Worm (Caenorhabditis elegans) whole organism, L3 larva: ENCODE data around the gene fbxa-52.
"Not testable (repeated sequence)": the region's sequence is repeated elsewhere in the genome, so short reads cannot be mapped to it uniquely, and the experiment has no call there.

Source experiments
- R02D3.7 ChIP-seq: fragments of 150-350 bp; optimal IDR thresholded peaks from 2 replicates; lab custom pipeline; 2014; ENCODE audit warnings: missing biosample characterization, missing genetic modification characterization
- ZK546.5 ChIP-seq: sonication (generic microtip); optimal IDR thresholded peaks from 2 replicates; lab custom pipeline; 2017; ENCODE audit warnings: missing biosample characterization, missing genetic modification characterization
- aly-2 ChIP-seq: fragments of 150-350 bp; optimal IDR thresholded peaks from 2 replicates; lab custom pipeline; 2014; ENCODE audit warnings: missing biosample characterization, missing genetic modification characterization
- ceh-16 ChIP-seq: sonication (generic microtip); optimal IDR thresholded peaks from 2 replicates; lab custom pipeline; 2017; ENCODE audit warnings: missing biosample characterization, missing genetic modification characterization
- ceh-28 ChIP-seq: fragments of 150-350 bp; optimal IDR thresholded peaks from 2 replicates; lab custom pipeline; 2014; ENCODE audit warnings: missing biosample characterization, missing genetic modification reagents, missing genetic modification characterization
- ceh-82 ChIP-seq: fragments of 150-350 bp; optimal IDR thresholded peaks from 2 replicates; lab custom pipeline; 2014; ENCODE audit warnings: missing biosample characterization, missing genetic modification characterization
- daf-12 ChIP-seq: fragments of 150-350 bp; optimal IDR thresholded peaks from 2 replicates; lab custom pipeline; 2014; ENCODE audit warnings: missing biosample characterization, missing genetic modification reagents, missing genetic modification characterization
- egl-5 ChIP-seq: fragments of 150-350 bp; optimal IDR thresholded peaks from 2 replicates; lab custom pipeline; 2017; ENCODE audit warnings: missing biosample characterization, missing genetic modification reagents, missing genetic modification characterization, inconsistent platforms
- elt-1 ChIP-seq: fragments of 150-350 bp; optimal IDR thresholded peaks from 2 replicates; lab custom pipeline; 2014; ENCODE audit warnings: missing biosample characterization, missing genetic modification characterization
- elt-2 ChIP-seq: sonication (generic microtip); optimal IDR thresholded peaks from 2 replicates; lab custom pipeline; 2016; ENCODE audit warnings: missing genetic modification reagents, mild to moderate bottlenecking, missing genetic modification characterization, missing compliant biosample characterization
- elt-3 ChIP-seq, 3 experiments: fragments of 150-350 bp in 1 of 3; sonication (generic microtip) in 2 of 3; optimal IDR thresholded peaks; 2 replicates in 2 of 3; 4 replicates in 1 of 3; lab custom pipeline; 2014 to 2017; ENCODE audit warnings: missing biosample characterization in 3 of 3, missing genetic modification characterization in 3 of 3
- fkh-10 ChIP-seq: sonication (generic microtip); optimal IDR thresholded peaks from 2 replicates; lab custom pipeline; 2017; ENCODE audit warnings: missing biosample characterization, missing genetic modification reagents, missing genetic modification characterization
- fkh-2 ChIP-seq: fragments of 150-350 bp; optimal IDR thresholded peaks from 2 replicates; lab custom pipeline; 2014; ENCODE audit warnings: missing biosample characterization, missing genetic modification reagents, missing genetic modification characterization
- fos-1 ChIP-seq: fragments of 150-350 bp; optimal IDR thresholded peaks from 2 replicates; lab custom pipeline; 2014; ENCODE audit warnings: missing biosample characterization, missing genetic modification characterization
- hmg-11 ChIP-seq: sonication (generic microtip); optimal IDR thresholded peaks from 2 replicates; lab custom pipeline; 2016; ENCODE audit warnings: missing genetic modification characterization, missing compliant biosample characterization
- jun-1 ChIP-seq: fragments of 150-350 bp; optimal IDR thresholded peaks from 2 replicates; lab custom pipeline; 2014; ENCODE audit warnings: missing biosample characterization, missing genetic modification reagents, missing genetic modification characterization
- lsy-12 ChIP-seq: sonication (generic microtip); optimal IDR thresholded peaks from 2 replicates; lab custom pipeline; 2016; ENCODE audit warnings: mild to moderate bottlenecking, missing genetic modification characterization, missing compliant biosample characterization
- mdl-1 ChIP-seq: fragments of 150-350 bp; optimal IDR thresholded peaks from 2 replicates; lab custom pipeline; 2014; ENCODE audit warnings: missing biosample characterization, missing genetic modification characterization
- mml-1 ChIP-seq: fragments of 150-350 bp; sonication (generic microtip); optimal IDR thresholded peaks from 3 replicates; lab custom pipeline; 2014; ENCODE audit warnings: missing biosample characterization, missing genetic modification characterization
- nhr-11 ChIP-seq: fragments of 150-350 bp; optimal IDR thresholded peaks from 2 replicates; lab custom pipeline; 2014; ENCODE audit warnings: missing biosample characterization, missing genetic modification characterization
- nhr-237 ChIP-seq: fragments of 150-350 bp; optimal IDR thresholded peaks from 2 replicates; lab custom pipeline; 2014; ENCODE audit warnings: missing biosample characterization, missing genetic modification characterization
- nhr-25 ChIP-seq: sonication (generic microtip); optimal IDR thresholded peaks from 2 replicates; lab custom pipeline; 2017; ENCODE audit warnings: missing biosample characterization, missing genetic modification characterization
- nhr-28 ChIP-seq: fragments of 150-350 bp; optimal IDR thresholded peaks from 2 replicates; lab custom pipeline; 2014; ENCODE audit warnings: missing biosample characterization, missing genetic modification characterization
- nhr-43 ChIP-seq: sonication (generic microtip); optimal IDR thresholded peaks from 2 replicates; lab custom pipeline; 2016; ENCODE audit warnings: mild to moderate bottlenecking, missing genetic modification characterization, missing compliant biosample characterization; ENCODE audit not compliant: poor library complexity, severe bottlenecking
- nhr-67 ChIP-seq: fragments of 150-350 bp; optimal IDR thresholded peaks from 2 replicates; lab custom pipeline; 2014; ENCODE audit warnings: missing biosample characterization, missing genetic modification characterization
- nhr-76 ChIP-seq: fragments of 150-350 bp; sonication (generic microtip); optimal IDR thresholded peaks from 5 replicates; lab custom pipeline; 2014; ENCODE audit warnings: missing biosample characterization, missing genetic modification characterization
- nhr-77 ChIP-seq: fragments of 150-350 bp; optimal IDR thresholded peaks from 2 replicates; lab custom pipeline; 2014; ENCODE audit warnings: missing biosample characterization, missing genetic modification characterization
- pha-4 ChIP-seq: fragments of 150-350 bp; optimal IDR thresholded peaks from 2 replicates; lab custom pipeline; 2014; ENCODE audit warnings: missing biosample characterization, missing genetic modification reagents, missing genetic modification characterization
- sea-2 ChIP-seq: fragments of 150-350 bp; sonication (generic microtip); optimal IDR thresholded peaks from 4 replicates; lab custom pipeline; 2014; ENCODE audit warnings: missing biosample characterization, missing genetic modification reagents, missing genetic modification characterization
- skn-1 ChIP-seq: fragments of 150-350 bp; optimal IDR thresholded peaks from 2 replicates; lab custom pipeline; 2014; ENCODE audit warnings: missing biosample characterization, missing genetic modification characterization
- snpc-4 ChIP-seq: fragments of 150-350 bp; optimal IDR thresholded peaks from 2 replicates; lab custom pipeline; 2014; ENCODE audit warnings: missing biosample characterization, missing genetic modification characterization
- tbx-2 ChIP-seq: sonication (generic microtip); optimal IDR thresholded peaks from 2 replicates; lab custom pipeline; 2016; ENCODE audit warnings: mild to moderate bottlenecking, missing genetic modification characterization, missing compliant biosample characterization
- unc-39 ChIP-seq: sonication (generic microtip); optimal IDR thresholded peaks from 4 replicates; lab custom pipeline; 2017; ENCODE audit warnings: missing biosample characterization, missing genetic modification characterization
- unc-62 ChIP-seq: fragments of 150-350 bp; sonication (generic microtip); optimal IDR thresholded peaks from 4 replicates; lab custom pipeline; 2014; ENCODE audit warnings: missing biosample characterization, missing genetic modification reagents, missing genetic modification characterization
- ztf-11 ChIP-seq: fragments of 150-350 bp; optimal IDR thresholded peaks from 2 replicates; lab custom pipeline; 2014; ENCODE audit warnings: missing biosample characterization, missing genetic modification characterization
- ztf-4 ChIP-seq: fragments of 150-350 bp; optimal IDR thresholded peaks from 2 replicates; lab custom pipeline; 2014; ENCODE audit warnings: missing biosample characterization, missing genetic modification characterization

The fbxa-52 gene

ce11 chrX:1687079-1687478, 25.4 kb downstream of the fbxa-52 start, which contains the start of gene C36C9.11:
Gene C36C9.11 (plus strand): TSS chrX:1687379.
- not testable (repeated sequence) for TF ChIP-seq ceh-82, nhr-28, hmg-11 (tag; lab: Kevin White, UChicago)
- TF ChIP-seq, all 47 proteins: peak for 0; not testable (repeated sequence) for 47

DNA sequence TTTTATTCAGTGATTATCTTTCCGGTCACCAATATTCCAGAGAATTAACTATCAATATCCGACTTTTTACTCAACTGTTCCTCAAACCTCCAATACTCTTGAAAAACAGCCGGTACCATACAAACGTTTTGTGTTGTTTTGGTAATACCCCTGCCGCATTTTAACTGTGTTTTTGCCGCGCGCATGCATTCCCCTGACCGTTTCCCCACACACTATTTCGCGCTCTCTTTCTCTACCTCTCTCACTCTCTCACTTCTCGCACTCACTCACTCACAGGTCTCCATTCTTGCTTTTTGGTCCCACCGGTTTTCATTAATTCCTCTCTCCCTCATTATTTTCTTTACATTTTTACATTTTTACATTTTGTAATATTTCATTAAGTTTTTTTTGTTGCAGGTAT, 29.9 kb downstream of the fbxa-52 start, which contains the start of gene meg-4:
Gene meg-4, plus strand, starts transcription at position 397 of the 400 bp plus-strand sequence.
- TF ChIP-seq lsy-12: no peak
- TF ChIP-seq fkh-10 (GFP tag; lab: Kevin White, UChicago): no peak
- TF ChIP-seq egl-5: no peak
- no peak for TF ChIP-seq jun-1 (tag; lab: Kevin White, UChicago)
- no peak for TF ChIP-seq nhr-28 (tag; lab: Kevin White, UChicago)
- TF ChIP-seq nhr-77: no peak
- TF ChIP-seq mml-1 (tag; lab: Kevin White, UChicago): no peak
- no peak for TF ChIP-seq ceh-82 (tag; lab: Kevin White, UChicago)
- no peak for TF ChIP-seq ceh-16 (tag; lab: Kevin White, UChicago)
- no peak for TF ChIP-seq elt-1 (tag; lab: Kevin White, UChicago)
- no peak for TF ChIP-seq nhr-25 (tag; lab: Kevin White, UChicago)
- no peak for TF ChIP-seq unc-62 (GFP tag; lab: Kevin White, UChicago)

- no peak for TF ChIP-seq ztf-4 (tag; lab: Kevin White, UChicago)
- no peak for TF ChIP-seq nhr-28 (tag; lab: Kevin White, UChicago)
- no peak for TF ChIP-seq fkh-2 (tag; lab: Kevin White, UChicago)
- no peak for TF ChIP-seq elt-1 (tag; lab: Kevin White, UChicago)
- no peak for TF ChIP-seq snpc-4 (tag; lab: Kevin White, UChicago)
- TF ChIP-seq hmg-11 (tag; lab: Kevin White, UChicago): no peak
- TF ChIP-seq nhr-25 (tag; lab: Kevin White, UChicago): no peak
- TF ChIP-seq aly-2 (tag; lab: Kevin White, UChicago): no peak
- TF ChIP-seq ceh-28 (tag; lab: Kevin White, UChicago): no peak
- no peak for TF ChIP-seq ZK546.5
- TF ChIP-seq unc-62 (GFP tag; lab: Kevin White, UChicago): no peak
- TF ChIP-seq, all 47 proteins: peak for 0
Observed at ce11 chrX:1678021-1678420, 34.4 kb downstream of the fbxa-52 start, which contains the start of gene fbxa-170. Gene fbxa-170 (minus strand): TSS chrX:1678121.

DNA sequence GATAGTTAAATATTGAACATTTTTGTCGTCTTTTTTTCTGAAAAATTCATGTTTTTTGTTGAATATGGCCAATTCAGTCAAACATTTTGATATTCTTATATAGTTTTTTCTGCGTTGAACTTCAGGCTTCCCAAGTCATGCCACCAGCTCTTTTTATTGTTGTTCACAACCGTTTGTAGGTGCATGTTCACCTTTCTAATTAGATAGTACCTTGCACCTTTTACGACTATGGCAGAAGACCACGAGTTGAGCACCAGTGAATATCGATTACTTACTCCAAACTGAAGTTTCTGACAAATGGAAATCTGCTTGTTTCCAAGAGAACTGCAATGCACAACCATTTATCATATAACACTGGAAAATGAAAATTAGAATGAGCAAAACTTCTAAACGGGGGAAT, 36.6 kb downstream of the fbxa-52 start:
- TF ChIP-seq lsy-12 (no peak), elt-3 (tag; optimal IDR thresholded peaks at IDR 0.05; lab: Kevin White, UChicago) (no peak), nhr-11 (no peak), ztf-11 (tag; lab: Kevin White, UChicago) (no peak)

ce11 chrX:1674056-1674455, 38.4 kb downstream of the fbxa-52 start, which contains the start of gene tbx-31:
Gene tbx-31 (minus strand): TSS chrX:1674156.
- TF ChIP-seq fos-1 (tag; lab: Kevin White, UChicago) (no peak), nhr-25 (tag; lab: Kevin White, UChicago) (no peak), pha-4 (tag; lab: Kevin White, UChicago) (no peak), nhr-76 (no peak), nhr-43 (tag; lab: Kevin White, UChicago) (no peak), nhr-237 (no peak), lsy-12 (no peak), ceh-28 (tag; lab: Kevin White, UChicago) (no peak), fkh-10 (GFP tag; lab: Kevin White, UChicago) (no peak), nhr-11 (no peak), mml-1 (tag; lab: Kevin White, UChicago) (no peak), R02D3.7 (tag; lab: Kevin White, UChicago) (no peak), nhr-67 (tag; lab: Kevin White, UChicago) (no peak), jun-1 (tag; lab: Kevin White, UChicago) (no peak), fkh-2 (tag; lab: Kevin White, UChicago) (no peak)

ce11 chrX:1668748-1669147, 43.7 kb downstream of the fbxa-52 start, which contains the start of gene R09H3.3:
Gene R09H3.3 (minus strand): TSS chrX:1668848.
- TF ChIP-seq unc-62 (GFP tag; lab: Kevin White, UChicago) (no peak), nhr-77 (no peak), ZK546.5 (no peak), nhr-76 (no peak), daf-12 (tag; lab: Kevin White, UChicago) (no peak), fkh-2 (tag; lab: Kevin White, UChicago) (no peak), skn-1 (no peak), aly-2 (tag; lab: Kevin White, UChicago) (no peak), unc-39 (no peak), nhr-237 (no peak), mdl-1 (tag; lab: Kevin White, UChicago) (no peak), jun-1 (tag; lab: Kevin White, UChicago) (no peak), egl-5 (no peak), nhr-28 (tag; lab: Kevin White, UChicago) (no peak), tbx-2 (no peak), nhr-43 (tag; lab: Kevin White, UChicago) (no peak), sea-2 (GFP tag; lab: Kevin White, UChicago) (no peak), elt-2 (no peak), ztf-4 (tag; lab: Kevin White, UChicago) (no peak)
